Worm (Caenorhabditis elegans) whole organism, L1 larva: ENCODE results near the gene sdz-15.

ENCODE experiments used
- C04F5.9 ChIP-seq: sonication (generic microtip); optimal IDR thresholded peaks from 2 replicates; lab custom pipeline; 2016; ENCODE audit warnings: missing genetic modification characterization, missing compliant biosample characterization
- blmp-1 ChIP-seq: fragments of 150-350 bp; optimal IDR thresholded peaks from 2 replicates; lab custom pipeline; 2014; ENCODE audit warnings: missing biosample characterization, missing genetic modification characterization
- egl-27 ChIP-seq, 2 experiments: fragments of 150-350 bp in 1 of 2; sonication (generic microtip); optimal IDR thresholded peaks; 3 replicates each; lab custom pipeline; 2017 to 2018; ENCODE audit warnings: missing biosample characterization in 2 of 2, missing genetic modification characterization in 2 of 2, missing genetic modification reagents in 2 of 2
- lin-13 ChIP-seq: fragments of 150-350 bp; optimal IDR thresholded peaks from 2 replicates; lab custom pipeline; 2014; ENCODE audit warnings: missing biosample characterization, missing genetic modification reagents, missing genetic modification characterization
- lin-35 ChIP-seq, 2 experiments: fragments of 150-350 bp; optimal IDR thresholded peaks; 2 replicates each; lab custom pipeline; 2014; ENCODE audit warnings: missing biosample characterization in 2 of 2, missing genetic modification characterization in 2 of 2, missing genetic modification reagents in 2 of 2
- nhr-12 ChIP-seq: sonication (generic microtip); optimal IDR thresholded peaks from 2 replicates; lab custom pipeline; 2017; ENCODE audit warnings: missing biosample characterization, missing genetic modification characterization
- nhr-19 ChIP-seq: fragments of 200-800 bp; sonication (Bioruptor generic); conservative IDR thresholded peaks from 2 replicates; pipeline ENCODE4 v1.3.6; 2022; ENCODE audit warnings: missing genetic modification characterization, missing compliant biosample characterization
- nhr-237 ChIP-seq: fragments of 150-350 bp; optimal IDR thresholded peaks from 2 replicates; lab custom pipeline; 2014; ENCODE audit warnings: missing biosample characterization, missing genetic modification characterization
- nhr-77 ChIP-seq: fragments of 150-350 bp; optimal IDR thresholded peaks from 2 replicates; lab custom pipeline; 2014; ENCODE audit warnings: missing biosample characterization, missing genetic modification characterization
- nhr-85 ChIP-seq: sonication (generic microtip); peaks from one replicate; lab custom pipeline; 2016; ENCODE audit warnings: missing genetic modification characterization, inconsistent platforms, missing compliant biosample characterization
- rnt-1 ChIP-seq: sonication (generic microtip); optimal IDR thresholded peaks from 2 replicates; lab custom pipeline; 2016; ENCODE audit warnings: mild to moderate bottlenecking, missing genetic modification characterization, moderate library complexity, missing compliant biosample characterization
- unc-86 ChIP-seq: sonication (generic microtip); optimal IDR thresholded peaks from 2 replicates; lab custom pipeline; 2016; ENCODE audit warnings: missing genetic modification characterization, missing compliant biosample characterization
- zip-4 ChIP-seq: fragments of 200-800 bp; sonication (Bioruptor generic); optimal IDR thresholded peaks from 2 replicates; lab custom pipeline; 2018; ENCODE audit warnings: mild to moderate bottlenecking, missing genetic modification characterization, moderate library complexity, missing compliant biosample characterization
- ztf-11 ChIP-seq, 2 experiments: sonication (generic microtip); optimal IDR thresholded peaks; 2 replicates each; lab custom pipeline; 2016 to 2017; ENCODE audit warnings: missing genetic modification characterization in 2 of 2, missing biosample characterization in 1 of 2, missing compliant biosample characterization in 1 of 2

ce11 chrIII:6508327-6508726 lies 10.1 kb downstream of the sdz-15 start:
- TF ChIP-seq ztf-11 (tag; optimal IDR thresholded peaks at IDR 0.05; lab: Kevin White, UChicago) (no peak), blmp-1 (tag; lab: Kevin White, UChicago) (peak; percentile 47), unc-86 (tag; lab: Kevin White, UChicago) (no peak), nhr-19 (GFP tag; lab: Robert Waterston, UW) (peak; percentile 49), nhr-12 (tag; lab: Kevin White, UChicago) (no peak), nhr-85 (peak; percentile 72), rnt-1 (tag; lab: Kevin White, UChicago) (no peak), C04F5.9 (no peak), nhr-77 (no peak), lin-13 (GFP tag; lab: Kevin White, UChicago) (no peak), egl-27 (tag; optimal IDR thresholded peaks at IDR 0.05; lab: Kevin White, UChicago) (no peak), zip-4 (no peak), lin-35 (GFP tag; optimal IDR thresholded peaks at IDR 0.05; lab: Kevin White, UChicago) (peak in 1 of 2 experiments; percentile 33), nhr-237 (no peak)
